Fruit fly (Drosophila melanogaster) whole organism, embryonic: ENCODE data around the gene ich.

Experiments
- Abd-B ChIP-seq: fragments of 200-800 bp; sonication (Bioruptor generic); optimal IDR thresholded peaks from 2 replicates; lab custom pipeline; 2018; ENCODE audit warnings: missing biosample characterization, mild to moderate bottlenecking, missing genetic modification characterization, moderate library complexity
- B-H1 ChIP-seq: fragments of 200-800 bp; sonication (Bioruptor generic); IDR thresholded peaks from 3 replicates; pipeline ENCODE4 v1.3.6; 2022; ENCODE audit warnings: missing biosample characterization, missing genetic modification characterization
- CG11504 ChIP-seq: fragments of 200-800 bp; sonication (Bioruptor generic); optimal IDR thresholded peaks from 3 replicates; lab custom pipeline; 2019; ENCODE audit warnings: missing biosample characterization, mild to moderate bottlenecking, missing genetic modification characterization, moderate library complexity
- CG12391 ChIP-seq: fragments of 200-800 bp; sonication (Bioruptor generic); optimal IDR thresholded peaks from 3 replicates; lab custom pipeline; 2018; ENCODE audit warnings: missing biosample characterization, mild to moderate bottlenecking, missing genetic modification characterization, moderate library complexity
- CG12659 ChIP-seq: fragments of 200-800 bp; sonication (Bioruptor generic); optimal IDR thresholded peaks from 3 replicates; lab custom pipeline; 2017; ENCODE audit warnings: mild to moderate bottlenecking, missing biosample characterization, missing genetic modification reagents, missing genetic modification characterization
- CG12744 ChIP-seq: fragments of 200-800 bp; sonication (Bioruptor generic); optimal IDR thresholded peaks from 2 replicates; lab custom pipeline; 2016; ENCODE audit warnings: missing biosample characterization, missing genetic modification characterization
- CG14860 ChIP-seq: fragments of 200-800 bp; sonication (Bioruptor generic); IDR thresholded peaks from 3 replicates; pipeline ENCODE4 v1.3.6; 2022; ENCODE audit warnings: missing biosample characterization, missing genetic modification characterization; ENCODE audit not compliant: partially characterized antibody
- CG1602 ChIP-seq: fragments of 200-800 bp; sonication (Bioruptor generic); optimal IDR thresholded peaks from 3 replicates; lab custom pipeline; 2016; ENCODE audit warnings: missing biosample characterization, missing genetic modification characterization
- CG17186 ChIP-seq: fragments of 200-800 bp; sonication (Bioruptor generic); optimal IDR thresholded peaks from 3 replicates; lab custom pipeline; 2017; ENCODE audit warnings: missing biosample characterization, missing genetic modification reagents, missing genetic modification characterization
- CG17612 ChIP-seq: fragments of 200-800 bp; sonication (Bioruptor generic); IDR thresholded peaks from 2 replicates; pipeline ENCODE4 v1.3.6; 2022; ENCODE audit warnings: missing biosample characterization, missing genetic modification characterization
- CG30403 ChIP-seq: fragments of 200-800 bp; sonication (Bioruptor generic); optimal IDR thresholded peaks from 3 replicates; lab custom pipeline; 2016; ENCODE audit warnings: missing biosample characterization, missing genetic modification characterization
- CG32772 ChIP-seq: fragments of 200-800 bp; sonication (Bioruptor generic); IDR thresholded peaks from 2 replicates; pipeline ENCODE4 v1.3.6; 2022; ENCODE audit warnings: missing biosample characterization, missing genetic modification characterization
- CG33557 ChIP-seq: fragments of 200-800 bp; sonication (Bioruptor generic); optimal IDR thresholded peaks from 2 replicates; lab custom pipeline; 2019; ENCODE audit warnings: missing biosample characterization, mild to moderate bottlenecking, missing genetic modification characterization, moderate library complexity
- CG3995 ChIP-seq: fragments of 200-800 bp; sonication (Bioruptor generic); optimal IDR thresholded peaks from 3 replicates; lab custom pipeline; 2016; ENCODE audit warnings: missing biosample characterization, missing genetic modification characterization
- CG4707 ChIP-seq: fragments of 200-800 bp; sonication (Bioruptor generic); optimal IDR thresholded peaks from 2 replicates; lab custom pipeline; 2018; ENCODE audit warnings: missing biosample characterization, mild to moderate bottlenecking, missing genetic modification characterization, moderate library complexity
- CG4820 ChIP-seq: fragments of 200-800 bp; sonication (Bioruptor generic); optimal IDR thresholded peaks from 3 replicates; lab custom pipeline; 2016; ENCODE audit warnings: missing biosample characterization, missing genetic modification characterization
- CG6813 ChIP-seq: fragments of 200-800 bp; sonication (Bioruptor generic); optimal IDR thresholded peaks from 2 replicates; lab custom pipeline; 2017; ENCODE audit warnings: missing biosample characterization, missing genetic modification characterization, mild to moderate bottlenecking, moderate library complexity, missing genetic modification reagents
- CG8089 ChIP-seq: fragments of 200-800 bp; sonication (Bioruptor generic); optimal IDR thresholded peaks from 3 replicates; lab custom pipeline; 2016; ENCODE audit warnings: missing biosample characterization, missing genetic modification characterization
- CrebB ChIP-seq: fragments of 200-800 bp; sonication (Bioruptor generic); optimal IDR thresholded peaks from 3 replicates; lab custom pipeline; 2018; ENCODE audit warnings: missing biosample characterization, mild to moderate bottlenecking, missing genetic modification characterization
- D19A ChIP-seq: fragments of 200-800 bp; optimal IDR thresholded peaks from 3 replicates; lab custom pipeline; 2019; ENCODE audit warnings: missing biosample characterization, mild to moderate bottlenecking, missing genetic modification characterization, moderate library complexity
- Dref ChIP-seq: fragments of 200-800 bp; sonication (Bioruptor generic); IDR thresholded peaks from 2 replicates; pipeline ENCODE4 v1.3.6; 2022; ENCODE audit warnings: missing biosample characterization, missing genetic modification characterization
- Eip74EF ChIP-seq, 2 experiments: fragments of 200-800 bp in 1 of 2; fragments of >200 bp in 1 of 2; sonication (Bioruptor generic) in 1 of 2; optimal IDR thresholded peaks; 2 replicates each; lab custom pipeline; 2017 to 2019; ENCODE audit warnings: missing biosample characterization in 2 of 2, missing genetic modification characterization in 2 of 2, mild to moderate bottlenecking in 1 of 2, moderate library complexity in 1 of 2
- Elba2 ChIP-seq: fragments of 200-800 bp; sonication (Bioruptor generic); optimal IDR thresholded peaks from 3 replicates; lab custom pipeline; 2016; ENCODE audit warnings: missing biosample characterization, missing genetic modification characterization
- Fer2 ChIP-seq: fragments of 200-800 bp; sonication (Bioruptor generic); optimal IDR thresholded peaks from 2 replicates; lab custom pipeline; 2018; ENCODE audit warnings: missing biosample characterization, mild to moderate bottlenecking, missing genetic modification characterization, moderate library complexity
- HHEX ChIP-seq: fragments of 200-800 bp; sonication (Bioruptor generic); optimal IDR thresholded peaks from 3 replicates; lab custom pipeline; 2017; ENCODE audit warnings: missing biosample characterization, mild to moderate bottlenecking, missing genetic modification characterization, missing genetic modification reagents
- HLH4C ChIP-seq: fragments of 200-800 bp; sonication (Bioruptor generic); IDR thresholded peaks from 3 replicates; pipeline ENCODE4 v1.3.6; 2022; ENCODE audit warnings: missing biosample characterization, missing genetic modification characterization; ENCODE audit not compliant: partially characterized antibody
- Hr78 ChIP-seq, 2 experiments: fragments of 200-800 bp in 1 of 2; fragments of >200 bp in 1 of 2; sonication (Bioruptor generic) in 1 of 2; optimal IDR thresholded peaks; 2 replicates each; lab custom pipeline; 2017 to 2019; ENCODE audit warnings: missing biosample characterization in 2 of 2, missing genetic modification characterization in 2 of 2, mild to moderate bottlenecking in 1 of 2, moderate library complexity in 1 of 2
- Poxn ChIP-seq: fragments of 200-800 bp; sonication (Bioruptor generic); IDR thresholded peaks from 2 replicates; pipeline ENCODE4 v1.3.6; 2022; ENCODE audit warnings: missing biosample characterization, missing genetic modification characterization
- Sox102F ChIP-seq: fragments of 200-800 bp; sonication (Bioruptor generic); optimal IDR thresholded peaks from 2 replicates; lab custom pipeline; 2018; ENCODE audit warnings: missing biosample characterization, mild to moderate bottlenecking, missing genetic modification characterization, moderate library complexity
- Tbp ChIP-seq: fragments of >200 bp; optimal IDR thresholded peaks from 2 replicates; lab custom pipeline; 2018; ENCODE audit warnings: missing biosample characterization, missing genetic modification characterization
- Usf ChIP-seq: fragments of 200-800 bp; sonication (Bioruptor generic); optimal IDR thresholded peaks from 2 replicates; lab custom pipeline; 2017; ENCODE audit warnings: missing genotype, missing biosample characterization, missing genetic modification characterization
- ara ChIP-seq: fragments of 200-800 bp; sonication (Bioruptor generic); IDR thresholded peaks from 2 replicates; pipeline ENCODE4 v1.3.6; 2022; ENCODE audit warnings: missing biosample characterization, missing genetic modification characterization
- bbx ChIP-seq: fragments of 200-800 bp; sonication (Bioruptor generic); IDR thresholded peaks from 2 replicates; pipeline ENCODE4 v1.3.6; 2022; ENCODE audit warnings: missing biosample characterization, missing genetic modification characterization; ENCODE audit not compliant: partially characterized antibody
- br ChIP-seq: fragments of >200 bp; optimal IDR thresholded peaks from 2 replicates; lab custom pipeline; 2017
- cad ChIP-seq: fragments of >200 bp; optimal IDR thresholded peaks from 2 replicates; lab custom pipeline; 2017; ENCODE audit warnings: missing biosample characterization, missing genetic modification characterization
- chinmo ChIP-seq: fragments of 200-800 bp; sonication (Bioruptor generic); IDR thresholded peaks from 4 replicates; pipeline ENCODE4 v1.3.6; 2022; ENCODE audit warnings: missing biosample characterization, missing genetic modification characterization; ENCODE audit not compliant: partially characterized antibody
- dysf ChIP-seq: fragments of 200-800 bp; sonication (Bioruptor generic); IDR thresholded peaks from 3 replicates; pipeline ENCODE4 v1.3.6; 2022; ENCODE audit warnings: missing biosample characterization, missing genetic modification characterization
- en ChIP-seq: fragments of 200-800 bp; sonication (Bioruptor generic); optimal IDR thresholded peaks from 2 replicates; lab custom pipeline; 2016; ENCODE audit warnings: missing biosample characterization, missing genetic modification characterization
- eve ChIP-seq, 2 experiments: fragments of >200 bp; optimal IDR thresholded peaks; 2 replicates each; lab custom pipeline; 2017; ENCODE audit warnings: missing biosample characterization in 2 of 2, missing genetic modification characterization in 2 of 2
- fu2 ChIP-seq: fragments of 200-800 bp; sonication (Bioruptor generic); optimal IDR thresholded peaks from 2 replicates; lab custom pipeline; 2016; ENCODE audit warnings: missing biosample characterization, missing genetic modification characterization
- lmd ChIP-seq: fragments of 200-800 bp; sonication (Bioruptor generic); IDR thresholded peaks from 2 replicates; pipeline ENCODE4 v1.3.6; 2022; ENCODE audit warnings: missing biosample characterization, missing genetic modification characterization
- repo ChIP-seq: fragments of 200-800 bp; sonication (Bioruptor generic); optimal IDR thresholded peaks from 2 replicates; lab custom pipeline; 2016; ENCODE audit warnings: missing biosample characterization, missing genetic modification characterization
- schlank ChIP-seq: fragments of 200-800 bp; sonication (Bioruptor generic); optimal IDR thresholded peaks from 2 replicates; lab custom pipeline; 2018; ENCODE audit warnings: missing biosample characterization, mild to moderate bottlenecking, missing genetic modification characterization
- shn ChIP-seq: fragments of 200-800 bp; sonication (Bioruptor generic); optimal IDR thresholded peaks from 3 replicates; lab custom pipeline; 2016; ENCODE audit warnings: missing biosample characterization, missing genetic modification characterization
- slou ChIP-seq: fragments of 200-800 bp; sonication (Bioruptor generic); optimal IDR thresholded peaks from 3 replicates; lab custom pipeline; 2016; ENCODE audit warnings: missing biosample characterization, missing genetic modification characterization
- tap ChIP-seq: fragments of 200-800 bp; optimal IDR thresholded peaks from 3 replicates; lab custom pipeline; 2019; ENCODE audit warnings: missing biosample characterization, mild to moderate bottlenecking, missing genetic modification characterization, moderate library complexity
- tna ChIP-seq: fragments of 200-800 bp; sonication (Bioruptor generic); IDR thresholded peaks from 2 replicates; pipeline ENCODE4 v1.3.6; 2022; ENCODE audit warnings: missing biosample characterization, missing genetic modification characterization; ENCODE audit not compliant: partially characterized antibody
- wek ChIP-seq: fragments of 200-800 bp; sonication (Bioruptor generic); optimal IDR thresholded peaks from 3 replicates; lab custom pipeline; 2018; ENCODE audit warnings: missing biosample characterization, mild to moderate bottlenecking, missing genetic modification characterization, moderate library complexity
- zen2 ChIP-seq: fragments of 200-800 bp; sonication (Bioruptor generic); IDR thresholded peaks from 3 replicates; pipeline ENCODE4 v1.3.6; 2022; ENCODE audit warnings: missing biosample characterization, missing genetic modification characterization; ENCODE audit not compliant: partially characterized antibody

The ich gene

dm6 chr3R:8931777-8932345 is 31.0 kb downstream of the ich start, which contains the start of gene pyd (continued):
- TF ChIP-seq cad, result no peak
- peak; percentile 3 for TF ChIP-seq CG4707 (GFP tag; lab: Kevin White, UChicago)
- TF ChIP-seq repo, result peak; percentile 20
- TF ChIP-seq CG12659 (GFP tag; lab: Kevin White, UChicago), result peak; percentile 67
- peak in 1 of 2 experiments; percentile 10 for TF ChIP-seq Hr78 (GFP tag; optimal IDR thresholded peaks at IDR 0.05; lab: Kevin White, UChicago)
- TF ChIP-seq CG17186, result peak; percentile 74
- peak; percentile 58 for TF ChIP-seq CG8089 (GFP tag; lab: Kevin White, UChicago)
- TF ChIP-seq tap, result peak; percentile 33
- no peak for TF ChIP-seq slou (GFP tag; lab: Kevin White, UChicago)
- TF ChIP-seq eve (GFP tag; optimal IDR thresholded peaks at IDR 0.05; lab: Kevin White, UChicago), result peak in 1 of 2 experiments; percentile 58
- TF ChIP-seq CG3995 (GFP tag; lab: Kevin White, UChicago), result peak; percentile 57
- no peak; the same call in 2 of the 3 replicates for TF ChIP-seq CG14860 (GFP tag; lab: Robert Waterston, UW)
- TF ChIP-seq Dref (GFP tag; lab: Robert Waterston, UW), result peak; percentile 56
- peak; percentile 30; the same call in 1 of the 2 replicates for TF ChIP-seq tna
- TF ChIP-seq HLH4C (GFP tag; lab: Robert Waterston, UW), result peak; percentile 65; the same call in 2 of the 3 replicates
- TF ChIP-seq Usf (GFP tag; lab: Kevin White, UChicago), result no peak
- no peak for TF ChIP-seq Poxn (GFP tag; lab: Robert Waterston, UW)
- TF ChIP-seq CG12391 (tag; lab: Kevin White, UChicago), result peak; percentile 74
- no peak for TF ChIP-seq CG6813 (GFP tag; lab: Kevin White, UChicago)
- TF ChIP-seq shn (GFP tag; lab: Kevin White, UChicago), result peak; percentile 70
- TF ChIP-seq B-H1 (GFP tag; lab: Robert Waterston, UW), result peak; percentile 18; the same call in 1 of the 3 replicates
- no peak for TF ChIP-seq CG17612 (GFP tag; lab: Robert Waterston, UW)
- TF ChIP-seq CG11504, result peak; percentile 69
- TF ChIP-seq CG32772 (GFP tag; lab: Robert Waterston, UW), result no peak
- TF ChIP-seq CG33557 (GFP tag; lab: Kevin White, UChicago), result peak; percentile 66
- peak; percentile 42 for TF ChIP-seq CrebB (tag; lab: Kevin White, UChicago)
- no peak; the same call in 1 of the 2 replicates for TF ChIP-seq lmd (GFP tag; lab: Robert Waterston, UW)
- peak; percentile 50 for TF ChIP-seq CG4820 (GFP tag; lab: Kevin White, UChicago)
- TF ChIP-seq Tbp (GFP tag; lab: Kevin White, UChicago), result peak; percentile 41
- no peak for TF ChIP-seq Fer2 (tag; lab: Kevin White, UChicago)
- TF ChIP-seq D19A (tag; lab: Kevin White, UChicago), result peak; percentile 47
- no peak for TF ChIP-seq Elba2 (GFP tag; lab: Kevin White, UChicago)
- TF ChIP-seq CG1602 (GFP tag; lab: Kevin White, UChicago), result peak; percentile 36
- peak; percentile 21; the same call in 1 of the 3 replicates for TF ChIP-seq dysf (GFP tag; lab: Robert Waterston, UW)
- no peak for TF ChIP-seq br (lab: Kevin White, UChicago)
- TF ChIP-seq chinmo (GFP tag; lab: Robert Waterston, UW), result peak; percentile 85
- peak in 1 of 2 experiments; percentile 26 for TF ChIP-seq Eip74EF (GFP tag; optimal IDR thresholded peaks at IDR 0.05; lab: Kevin White, UChicago)
- TF ChIP-seq CG30403 (GFP tag; lab: Kevin White, UChicago), result peak; percentile 74
- TF ChIP-seq zen2, result no peak
- TF ChIP-seq Abd-B (GFP tag; lab: Kevin White, UChicago), result peak; percentile 29
- TF ChIP-seq schlank (tag; lab: Kevin White, UChicago), result peak; percentile 40
- TF ChIP-seq en (GFP tag; lab: Kevin White, UChicago), result peak; percentile 18
- peak; percentile 71 for TF ChIP-seq fu2 (GFP tag; lab: Kevin White, UChicago)
- no peak; the same call in 1 of the 2 replicates for TF ChIP-seq ara (GFP tag; lab: Robert Waterston, UW)
- TF ChIP-seq wek (GFP tag; lab: Kevin White, UChicago), result peak; percentile 34
- peak; percentile 6 for TF ChIP-seq CG12744 (GFP tag; lab: Kevin White, UChicago)
- peak; percentile 31 for TF ChIP-seq Sox102F (GFP tag; lab: Kevin White, UChicago)
- TF ChIP-seq HHEX (GFP tag; lab: Kevin White, UChicago), result peak; percentile 33
- TF ChIP-seq bbx (GFP tag; lab: Robert Waterston, UW), result peak; percentile 71
